Worm (Caenorhabditis elegans) whole organism, early embryonic: ENCODE results near the gene nhr-186.

Experiments
- F13C5.2 ChIP-seq: sonication (generic microtip); optimal IDR thresholded peaks from 2 replicates; lab custom pipeline; 2017; ENCODE audit warnings: mild to moderate bottlenecking, missing genetic modification characterization, inconsistent platforms, missing compliant biosample characterization
- ama-1 ChIP-seq: fragments of 150-350 bp; optimal IDR thresholded peaks from 2 replicates; lab custom pipeline; 2014
- ceh-13 ChIP-seq: fragments of 200-800 bp; sonication (Bioruptor generic); optimal IDR thresholded peaks from 2 replicates; lab custom pipeline; 2018; ENCODE audit warnings: mild to moderate bottlenecking, missing genetic modification characterization, missing compliant biosample characterization
- flt-1 ChIP-seq: fragments of 200-800 bp; sonication (Bioruptor generic); IDR thresholded peaks from 2 replicates; pipeline ENCODE4 v1.3.6; 2022; ENCODE audit warnings: missing genetic modification characterization, missing compliant biosample characterization
- sea-1 ChIP-seq: fragments of 200-800 bp; sonication (Bioruptor generic); conservative IDR thresholded peaks from 2 replicates; pipeline ENCODE4 v1.3.6; 2022; ENCODE audit warnings: missing genetic modification characterization, missing compliant biosample characterization
- tbx-11 ChIP-seq: fragments of 200-800 bp; sonication (Bioruptor generic); IDR thresholded peaks from 2 replicates; pipeline ENCODE4 v1.3.6; 2022; ENCODE audit warnings: missing genetic modification characterization, missing compliant biosample characterization
- tbx-37 ChIP-seq: fragments of 200-800 bp; sonication (Bioruptor generic); conservative IDR thresholded peaks from 2 replicates; pipeline ENCODE4 v1.3.6; 2022; ENCODE audit warnings: missing genetic modification reagents, missing genetic modification characterization, missing compliant biosample characterization

ce11 chrV:3843926-3844325 lies 10.8 kb downstream of the nhr-186 start, which contains the start of gene ugt-32:
- TF ChIP-seq flt-1 (GFP tag; lab: Robert Waterston, UW), result no peak
- TF ChIP-seq sea-1, result no peak
- TF ChIP-seq tbx-37 (GFP tag; lab: Robert Waterston, UW), result no peak
- TF ChIP-seq ama-1 (lab: Kevin White, UChicago), result no peak
- no peak for TF ChIP-seq F13C5.2 (tag; lab: Kevin White, UChicago)
- no peak for TF ChIP-seq ceh-13 (GFP tag; lab: Kevin White, UChicago)
- no peak for TF ChIP-seq tbx-11 (GFP tag; lab: Robert Waterston, UW)
